Worm (Caenorhabditis elegans) whole organism, L4 larva: ENCODE measurements around the gene ZK643.5.

Experiments
- D1046.2 ChIP-seq: fragments of 200-800 bp; sonication (Bioruptor generic); IDR thresholded peaks from 2 replicates; pipeline ENCODE4 v1.3.6; 2022; ENCODE audit warnings: missing genetic modification characterization, missing compliant biosample characterization
- F10B5.3 ChIP-seq: sonication (generic microtip); optimal IDR thresholded peaks from 2 replicates; lab custom pipeline; 2016; ENCODE audit warnings: mild to moderate bottlenecking, missing genetic modification characterization, missing compliant biosample characterization
- F37D6.2 ChIP-seq: sonication (generic microtip); optimal IDR thresholded peaks from 2 replicates; lab custom pipeline; 2016; ENCODE audit warnings: mild to moderate bottlenecking, missing genetic modification characterization, missing compliant biosample characterization
- F44E2.7 ChIP-seq: fragments of 200-800 bp; sonication (Bioruptor generic); IDR thresholded peaks from 2 replicates; pipeline ENCODE4 v2.1.2; 2022; ENCODE audit warnings: missing genetic modification characterization, missing compliant biosample characterization
- T20F7.1 ChIP-seq: fragments of 200-800 bp; sonication (Bioruptor generic); optimal IDR thresholded peaks from 2 replicates; lab custom pipeline; 2018; ENCODE audit warnings: mild to moderate bottlenecking, missing genetic modification characterization, missing compliant biosample characterization
- Y105C5A.15 ChIP-seq: fragments of 200-800 bp; sonication (Bioruptor generic); IDR thresholded peaks from 2 replicates; pipeline ENCODE4 v1.3.6; 2022; ENCODE audit warnings: missing genetic modification characterization, missing compliant biosample characterization
- Y48G9A.11 ChIP-seq: fragments of 200-800 bp; sonication (Bioruptor generic); IDR thresholded peaks from 2 replicates; pipeline ENCODE4 v1.3.6; 2022; ENCODE audit warnings: missing genetic modification reagents, missing genetic modification characterization, missing compliant biosample characterization
- ZK546.5 ChIP-seq, 2 experiments: sonication (generic microtip); optimal IDR thresholded peaks; 2 replicates each; lab custom pipeline; 2017; ENCODE audit warnings: missing biosample characterization in 2 of 2, missing genetic modification characterization in 2 of 2
- arid-1 ChIP-seq: fragments of 200-800 bp; sonication (Bioruptor generic); conservative IDR thresholded peaks from 2 replicates; pipeline ENCODE4 v1.3.6; 2022; ENCODE audit warnings: missing genetic modification reagents, missing genetic modification characterization, missing compliant biosample characterization
- ceh-28 ChIP-seq: fragments of 150-350 bp; optimal IDR thresholded peaks from 2 replicates; lab custom pipeline; 2014; ENCODE audit warnings: missing biosample characterization, missing genetic modification reagents, missing genetic modification characterization
- ceh-32 ChIP-seq: sonication (generic microtip); optimal IDR thresholded peaks from 2 replicates; lab custom pipeline; 2016; ENCODE audit warnings: mild to moderate bottlenecking, missing genetic modification characterization, missing compliant biosample characterization; ENCODE audit not compliant: poor library complexity
- ceh-62 ChIP-seq: sonication (generic microtip); optimal IDR thresholded peaks from 2 replicates; lab custom pipeline; 2017; ENCODE audit warnings: missing biosample characterization, missing genetic modification characterization
- ces-1 ChIP-seq: fragments of 150-350 bp; sonication (generic microtip); optimal IDR thresholded peaks from 4 replicates; lab custom pipeline; 2014; ENCODE audit warnings: missing biosample characterization, missing genetic modification reagents, missing genetic modification characterization
- cey-2 ChIP-seq: sonication (generic microtip); optimal IDR thresholded peaks from 3 replicates; lab custom pipeline; 2017; ENCODE audit warnings: missing genetic modification characterization, mild to moderate bottlenecking, missing compliant biosample characterization, antibody characterized with exemption, borderline replicate concordance; ENCODE audit not compliant: insufficient read depth
- ctbp-1 ChIP-seq: fragments of 200-800 bp; sonication (Bioruptor generic); IDR thresholded peaks from 2 replicates; pipeline ENCODE4 v1.3.6; 2022; ENCODE audit warnings: missing genetic modification reagents, missing genetic modification characterization, missing compliant biosample characterization
- daf-12 ChIP-seq: fragments of 150-350 bp; optimal IDR thresholded peaks from 2 replicates; lab custom pipeline; 2014; ENCODE audit warnings: missing biosample characterization, missing genetic modification reagents, missing genetic modification characterization
- daf-19 ChIP-seq: fragments of 200-800 bp; sonication (Bioruptor generic); conservative IDR thresholded peaks from 2 replicates; pipeline ENCODE4 v1.3.6; 2022; ENCODE audit warnings: missing genetic modification characterization, missing compliant biosample characterization
- dmd-6 ChIP-seq: fragments of 200-800 bp; sonication (Bioruptor generic); IDR thresholded peaks from 2 replicates; pipeline ENCODE4 v1.3.6; 2022; ENCODE audit warnings: missing genetic modification reagents, missing genetic modification characterization, missing compliant biosample characterization
- dmd-8 ChIP-seq: fragments of 200-800 bp; sonication (Bioruptor generic); IDR thresholded peaks from 2 replicates; pipeline ENCODE4 v1.3.6; 2022; ENCODE audit warnings: missing genetic modification characterization, missing compliant biosample characterization
- dmd-9 ChIP-seq: fragments of 200-800 bp; sonication (Bioruptor generic); IDR thresholded peaks from 2 replicates; pipeline ENCODE4 v1.3.6; 2022; ENCODE audit warnings: missing genetic modification reagents, missing genetic modification characterization, missing compliant biosample characterization
- duxl-1 ChIP-seq: sonication (generic microtip); optimal IDR thresholded peaks from 2 replicates; lab custom pipeline; 2016; ENCODE audit warnings: mild to moderate bottlenecking, missing genetic modification characterization, moderate library complexity, missing compliant biosample characterization; ENCODE audit not compliant: poor library complexity
- egl-27 ChIP-seq: sonication (generic microtip); optimal IDR thresholded peaks from 3 replicates; lab custom pipeline; 2017; ENCODE audit warnings: missing biosample characterization, missing genetic modification reagents, missing genetic modification characterization
- egl-43 ChIP-seq: fragments of 200-800 bp; sonication (Bioruptor generic); IDR thresholded peaks from 2 replicates; pipeline ENCODE4 v1.3.6; 2022; ENCODE audit warnings: missing genetic modification reagents, missing genetic modification characterization, missing compliant biosample characterization
- fos-1 ChIP-seq: fragments of 150-350 bp; optimal IDR thresholded peaks from 2 replicates; lab custom pipeline; 2014; ENCODE audit warnings: missing biosample characterization, missing genetic modification characterization
- hlh-11 ChIP-seq: fragments of 200-800 bp; sonication (Bioruptor generic); optimal IDR thresholded peaks from 2 replicates; lab custom pipeline; 2018; ENCODE audit warnings: mild to moderate bottlenecking, missing genetic modification characterization, missing compliant biosample characterization
- hlh-30 ChIP-seq: sonication (generic microtip); optimal IDR thresholded peaks from 2 replicates; lab custom pipeline; 2017; ENCODE audit warnings: antibody characterized with exemption, mild to moderate bottlenecking, missing genetic modification characterization, missing compliant biosample characterization; ENCODE audit not compliant: insufficient read depth
- hmg-1.1 ChIP-seq: fragments of 200-800 bp; sonication (Bioruptor generic); IDR thresholded peaks from 2 replicates; pipeline ENCODE4 v1.3.6; 2022; ENCODE audit warnings: missing genetic modification reagents, missing genetic modification characterization, missing compliant biosample characterization
- lim-7 ChIP-seq: fragments of 200-800 bp; sonication (Bioruptor generic); IDR thresholded peaks from 2 replicates; pipeline ENCODE4 v1.3.6; 2022; ENCODE audit warnings: missing genetic modification characterization, missing compliant biosample characterization
- lin-1 ChIP-seq: fragments of 200-800 bp; sonication (Bioruptor generic); IDR thresholded peaks from 2 replicates; pipeline ENCODE4 v1.3.6; 2022; ENCODE audit warnings: missing genetic modification reagents, missing genetic modification characterization, missing compliant biosample characterization
- lin-13 ChIP-seq: fragments of 150-350 bp; optimal IDR thresholded peaks from 2 replicates; lab custom pipeline; 2014; ENCODE audit warnings: missing biosample characterization, missing genetic modification reagents, missing genetic modification characterization
- lin-38 ChIP-seq: fragments of 200-800 bp; sonication (Bioruptor generic); IDR thresholded peaks from 2 replicates; pipeline ENCODE4 v1.3.6; 2022; ENCODE audit warnings: missing genetic modification reagents, missing genetic modification characterization, missing compliant biosample characterization
- lsy-2 ChIP-seq, 2 experiments: fragments of 150-350 bp in 1 of 2; sonication (generic microtip) in 1 of 2; optimal IDR thresholded peaks; 2 replicates each; lab custom pipeline; 2014 to 2017; ENCODE audit warnings: missing biosample characterization in 2 of 2, missing genetic modification characterization in 2 of 2
- madf-9 ChIP-seq: fragments of 200-800 bp; sonication (Bioruptor generic); conservative IDR thresholded peaks from 2 replicates; pipeline ENCODE4 v1.3.6; 2022; ENCODE audit warnings: missing genetic modification reagents, missing genetic modification characterization, missing compliant biosample characterization
- mdt-29 ChIP-seq: fragments of 200-800 bp; sonication (Bioruptor generic); IDR thresholded peaks from 2 replicates; pipeline ENCODE4 v1.3.6; 2022; ENCODE audit warnings: missing genetic modification reagents, missing genetic modification characterization, missing compliant biosample characterization
- mep-1 ChIP-seq: fragments of 150-350 bp; sonication (generic microtip); optimal IDR thresholded peaks from 3 replicates; lab custom pipeline; 2014; ENCODE audit warnings: missing biosample characterization, missing genetic modification characterization
- nhr-11 ChIP-seq: fragments of 150-350 bp; optimal IDR thresholded peaks from 2 replicates; lab custom pipeline; 2014; ENCODE audit warnings: missing biosample characterization, missing genetic modification characterization
- nhr-111 ChIP-seq: fragments of 200-800 bp; sonication (Bioruptor generic); optimal IDR thresholded peaks from 2 replicates; lab custom pipeline; 2018; ENCODE audit warnings: mild to moderate bottlenecking, missing genetic modification characterization, missing compliant biosample characterization
- nhr-48 ChIP-seq: sonication (generic microtip); optimal IDR thresholded peaks from 2 replicates; lab custom pipeline; 2016; ENCODE audit warnings: mild to moderate bottlenecking, missing genetic modification characterization, missing compliant biosample characterization
- nhr-76 ChIP-seq: fragments of 150-350 bp; optimal IDR thresholded peaks from 2 replicates; lab custom pipeline; 2014; ENCODE audit warnings: missing biosample characterization, missing genetic modification characterization
- pha-4 ChIP-seq, 2 experiments: fragments of 150-350 bp in 1 of 2; fragments of 200-800 bp in 1 of 2; sonication (Bioruptor generic) in 1 of 2; IDR thresholded peaks in 1 of 2; optimal IDR thresholded peaks in 1 of 2; 2 replicates each; pipeline versions ENCODE4 v1.3.6 to Lab custom; 2014 to 2022; ENCODE audit warnings: missing genetic modification characterization in 2 of 2, missing genetic modification reagents in 2 of 2, missing biosample characterization in 1 of 2, missing compliant biosample characterization in 1 of 2
- php-3 ChIP-seq: fragments of 200-800 bp; sonication (Bioruptor generic); IDR thresholded peaks from 2 replicates; pipeline ENCODE4 v1.3.6; 2022; ENCODE audit warnings: missing genetic modification reagents, missing genetic modification characterization, missing compliant biosample characterization
- skn-1 ChIP-seq: fragments of 150-350 bp; optimal IDR thresholded peaks from 2 replicates; lab custom pipeline; 2014; ENCODE audit warnings: missing biosample characterization, missing genetic modification characterization
- spr-1 ChIP-seq: sonication (generic microtip); optimal IDR thresholded peaks from 2 replicates; lab custom pipeline; 2016; ENCODE audit warnings: mild to moderate bottlenecking, missing genetic modification characterization, missing compliant biosample characterization
- tag-97 ChIP-seq: fragments of 200-800 bp; sonication (Bioruptor generic); IDR thresholded peaks from 2 replicates; pipeline ENCODE4 v1.3.6; 2022; ENCODE audit warnings: missing genetic modification characterization, missing compliant biosample characterization
- vab-7 ChIP-seq: fragments of 200-800 bp; sonication (Bioruptor generic); IDR thresholded peaks from 2 replicates; pipeline ENCODE4 v1.3.6; 2022; ENCODE audit warnings: missing genetic modification reagents, missing genetic modification characterization, missing compliant biosample characterization
- zag-1 ChIP-seq: fragments of 150-350 bp; optimal IDR thresholded peaks from 2 replicates; lab custom pipeline; 2014; ENCODE audit warnings: missing biosample characterization, missing genetic modification characterization
- zfp-3 ChIP-seq: fragments of 200-800 bp; sonication (Bioruptor generic); conservative IDR thresholded peaks from 2 replicates; pipeline ENCODE4 v1.3.6; 2022; ENCODE audit warnings: missing genetic modification reagents, missing genetic modification characterization, missing compliant biosample characterization
- zip-11 ChIP-seq: fragments of 200-800 bp; sonication (Bioruptor generic); IDR thresholded peaks from 2 replicates; pipeline ENCODE4 v1.3.6; 2022; ENCODE audit warnings: missing genetic modification characterization, missing compliant biosample characterization
- ztf-7 ChIP-seq: fragments of 150-350 bp; optimal IDR thresholded peaks from 2 replicates; lab custom pipeline; 2014; ENCODE audit warnings: missing biosample characterization, missing genetic modification characterization

The ZK643.5 gene

DNA sequence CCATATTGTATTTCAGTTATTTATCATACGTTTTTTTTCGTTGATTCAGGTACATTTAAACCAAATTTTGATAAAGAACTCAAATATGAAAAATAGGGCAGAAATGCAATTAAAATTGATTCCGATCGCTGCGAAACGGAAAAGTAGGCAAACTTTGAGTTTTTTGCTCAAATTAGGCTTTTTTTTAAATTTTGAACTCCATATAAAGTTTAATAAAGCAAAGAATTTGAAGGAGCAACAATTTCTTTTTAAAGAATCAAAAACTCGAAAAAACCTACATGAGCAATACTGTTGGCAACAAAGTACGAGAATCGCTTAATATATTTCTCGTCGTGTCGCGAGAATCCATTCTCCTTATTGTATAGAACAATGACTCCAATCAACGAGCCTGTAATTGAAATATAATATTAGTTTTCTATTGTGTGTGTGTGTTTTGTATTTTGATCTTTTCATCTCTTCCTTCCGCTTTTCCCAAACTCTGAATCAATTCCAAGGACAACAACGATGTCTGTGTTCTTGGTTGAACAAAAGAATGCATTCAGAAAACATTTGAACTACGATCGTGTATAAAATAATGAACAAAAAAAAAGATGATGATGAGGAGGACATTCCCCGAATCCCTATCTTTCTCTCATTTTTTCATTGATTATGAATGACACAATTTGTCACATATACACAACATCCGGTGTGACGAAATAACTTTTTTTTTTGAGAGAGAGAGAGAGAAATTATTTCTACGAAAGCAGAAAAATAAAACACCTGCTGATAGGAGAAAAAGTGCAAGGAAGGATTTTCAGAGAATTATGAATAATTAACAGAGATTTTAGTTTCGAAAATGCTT lies 22.7 kb upstream of the ZK643.5 start (continued):
- no peak for TF ChIP-seq F10B5.3
- TF ChIP-seq ceh-28 (tag; lab: Kevin White, UChicago): no peak
- no peak for TF ChIP-seq spr-1
- TF ChIP-seq hlh-30 (tag; lab: Kevin White, UChicago): peak; percentile 29
- no peak for TF ChIP-seq fos-1
- TF ChIP-seq nhr-111 (GFP tag; lab: Kevin White, UChicago): no peak
- TF ChIP-seq egl-43 (GFP tag; lab: Robert Waterston, UW): no peak
- no peak for TF ChIP-seq skn-1 (tag; lab: Kevin White, UChicago)
- no peak for TF ChIP-seq lin-13
- TF ChIP-seq dmd-9 (GFP tag; lab: Robert Waterston, UW): peak; percentile 27; the same call in 1 of the 2 replicates
- peak; percentile 29 for TF ChIP-seq hlh-11 (tag; lab: Kevin White, UChicago)
- no peak for TF ChIP-seq zfp-3 (GFP tag; lab: Robert Waterston, UW)
- TF ChIP-seq vab-7 (GFP tag; lab: Robert Waterston, UW): no peak
- no peak for TF ChIP-seq lin-1 (GFP tag; lab: Robert Waterston, UW)
- no peak for TF ChIP-seq tag-97 (GFP tag; lab: Robert Waterston, UW)
- no peak for TF ChIP-seq mep-1 (tag; lab: Kevin White, UChicago)
- 0 out of 2 replicates have a peak, but pooled peaks have one; percentile 35 for TF ChIP-seq hmg-1.1
- TF ChIP-seq nhr-76 (tag; lab: Kevin White, UChicago): no peak
- TF ChIP-seq madf-9 (GFP tag; lab: Robert Waterston, UW): no peak
- no peak for TF ChIP-seq ctbp-1 (GFP tag; lab: Robert Waterston, UW)
- no peak for TF ChIP-seq F44E2.7 (GFP tag; lab: Robert Waterston, UW)
- no peak for TF ChIP-seq ZK546.5 (tag; optimal IDR thresholded peaks at IDR 0.05; lab: Kevin White, UChicago)
- peak; percentile 23 for TF ChIP-seq duxl-1 (tag; lab: Kevin White, UChicago)
- no peak for TF ChIP-seq nhr-48 (tag; lab: Kevin White, UChicago)
- TF ChIP-seq nhr-11 (tag; lab: Kevin White, UChicago): no peak
- TF ChIP-seq lim-7 (GFP tag; lab: Robert Waterston, UW): 0 out of 2 replicates have a peak, but pooled peaks have one; percentile 5
- TF ChIP-seq daf-12 (tag; lab: Kevin White, UChicago): no peak
- TF ChIP-seq lin-38 (GFP tag; lab: Robert Waterston, UW): no peak
- no peak for TF ChIP-seq arid-1
- TF ChIP-seq ceh-32 (tag; lab: Kevin White, UChicago): no peak
- TF ChIP-seq ceh-62 (tag; lab: Kevin White, UChicago): no peak
- TF ChIP-seq php-3 (GFP tag; lab: Robert Waterston, UW): no peak
- no peak for TF ChIP-seq egl-27
- 0 out of 2 replicates have a peak, but pooled peaks have one; percentile 26 for TF ChIP-seq dmd-6 (GFP tag; lab: Robert Waterston, UW)
- TF ChIP-seq pha-4 (GFP tag; IDR thresholded peaks at IDR 0.05; lab: Robert Waterston, UW): no peak
- no peak for TF ChIP-seq pha-4 (tag; optimal IDR thresholded peaks at IDR 0.05; lab: Kevin White, UChicago)
- no peak for TF ChIP-seq F37D6.2
- no peak for TF ChIP-seq T20F7.1
- TF ChIP-seq zag-1 (tag; lab: Kevin White, UChicago): no peak
- TF ChIP-seq ztf-7 (tag; lab: Kevin White, UChicago): no peak
- no peak for TF ChIP-seq Y105C5A.15 (GFP tag; lab: Robert Waterston, UW)
- peak in 1 of 2 experiments; percentile 32 for TF ChIP-seq lsy-2 (tag; optimal IDR thresholded peaks at IDR 0.05; lab: Kevin White, UChicago)
- no peak for TF ChIP-seq zip-11 (GFP tag; lab: Robert Waterston, UW)
- TF ChIP-seq D1046.2: no peak
- TF ChIP-seq ces-1 (GFP tag; lab: Kevin White, UChicago): no peak
- TF ChIP-seq cey-2: no peak
- TF ChIP-seq dmd-8 (GFP tag; lab: Robert Waterston, UW): no peak
- no peak for TF ChIP-seq Y48G9A.11 (GFP tag; lab: Robert Waterston, UW)
- TF ChIP-seq daf-19: no peak
- TF ChIP-seq mdt-29 (GFP tag; lab: Robert Waterston, UW): 0 out of 2 replicates have a peak, but pooled peaks have one; percentile 36
